Worm (Caenorhabditis elegans) whole organism, L3 larva: ENCODE data around the gene W05B10.3.

Source experiments
- aly-2 ChIP-seq: fragments of 150-350 bp; optimal IDR thresholded peaks from 2 replicates; lab custom pipeline; 2014; ENCODE audit warnings: missing biosample characterization, missing genetic modification characterization
- ceh-82 ChIP-seq: fragments of 150-350 bp; optimal IDR thresholded peaks from 2 replicates; lab custom pipeline; 2014; ENCODE audit warnings: missing biosample characterization, missing genetic modification characterization
- elt-3 ChIP-seq, 3 experiments: fragments of 150-350 bp in 1 of 3; sonication (generic microtip) in 2 of 3; optimal IDR thresholded peaks; 2 replicates in 2 of 3; 4 replicates in 1 of 3; lab custom pipeline; 2014 to 2017; ENCODE audit warnings: missing biosample characterization in 3 of 3, missing genetic modification characterization in 3 of 3
- fkh-10 ChIP-seq: sonication (generic microtip); optimal IDR thresholded peaks from 2 replicates; lab custom pipeline; 2017; ENCODE audit warnings: missing biosample characterization, missing genetic modification reagents, missing genetic modification characterization
- hmg-11 ChIP-seq: sonication (generic microtip); optimal IDR thresholded peaks from 2 replicates; lab custom pipeline; 2016; ENCODE audit warnings: missing genetic modification characterization, missing compliant biosample characterization
- mml-1 ChIP-seq: fragments of 150-350 bp; sonication (generic microtip); optimal IDR thresholded peaks from 3 replicates; lab custom pipeline; 2014; ENCODE audit warnings: missing biosample characterization, missing genetic modification characterization
- nhr-12 ChIP-seq: fragments of 150-350 bp; optimal IDR thresholded peaks from 2 replicates; lab custom pipeline; 2014; ENCODE audit warnings: missing biosample characterization, missing genetic modification characterization
- nhr-43 ChIP-seq: sonication (generic microtip); optimal IDR thresholded peaks from 2 replicates; lab custom pipeline; 2016; ENCODE audit warnings: mild to moderate bottlenecking, missing genetic modification characterization, missing compliant biosample characterization; ENCODE audit not compliant: poor library complexity, severe bottlenecking
- nhr-77 ChIP-seq: fragments of 150-350 bp; optimal IDR thresholded peaks from 2 replicates; lab custom pipeline; 2014; ENCODE audit warnings: missing biosample characterization, missing genetic modification characterization
- tbx-2 ChIP-seq: sonication (generic microtip); optimal IDR thresholded peaks from 2 replicates; lab custom pipeline; 2016; ENCODE audit warnings: mild to moderate bottlenecking, missing genetic modification characterization, missing compliant biosample characterization
- unc-39 ChIP-seq: sonication (generic microtip); optimal IDR thresholded peaks from 4 replicates; lab custom pipeline; 2017; ENCODE audit warnings: missing biosample characterization, missing genetic modification characterization
- unc-62 ChIP-seq: fragments of 150-350 bp; sonication (generic microtip); optimal IDR thresholded peaks from 4 replicates; lab custom pipeline; 2014; ENCODE audit warnings: missing biosample characterization, missing genetic modification reagents, missing genetic modification characterization
- ztf-4 ChIP-seq: fragments of 150-350 bp; optimal IDR thresholded peaks from 2 replicates; lab custom pipeline; 2014; ENCODE audit warnings: missing biosample characterization, missing genetic modification characterization

- TF ChIP-seq ceh-82 (tag; lab: Kevin White, UChicago) (no peak), tbx-2 (no peak), ztf-4 (tag; lab: Kevin White, UChicago) (no peak), mml-1 (tag; lab: Kevin White, UChicago) (no peak), elt-3 (tag; optimal IDR thresholded peaks at IDR 0.05; lab: Kevin White, UChicago) (no peak), nhr-12 (tag; lab: Kevin White, UChicago) (no peak), fkh-10 (GFP tag; lab: Kevin White, UChicago) (no peak), aly-2 (no peak), nhr-43 (tag; lab: Kevin White, UChicago) (no peak), hmg-11 (tag; lab: Kevin White, UChicago) (no peak), nhr-77 (tag; lab: Kevin White, UChicago) (no peak), unc-39 (tag; lab: Kevin White, UChicago) (no peak), unc-62 (GFP tag; lab: Kevin White, UChicago) (no peak)
Observed at ce11 chrV:12701613-12702012, 40.1 kb upstream of the W05B10.3 start.
